Worm (Caenorhabditis elegans) whole organism, early embryonic: ENCODE measurements around the gene cutl-17.

Experiments used
- B0310.2 ChIP-seq: sonication (generic microtip); optimal IDR thresholded peaks from 2 replicates; lab custom pipeline; 2016; ENCODE audit warnings: mild to moderate bottlenecking, missing genetic modification characterization, missing compliant biosample characterization
- F13C5.2 ChIP-seq: sonication (generic microtip); optimal IDR thresholded peaks from 2 replicates; lab custom pipeline; 2017; ENCODE audit warnings: mild to moderate bottlenecking, missing genetic modification characterization, inconsistent platforms, missing compliant biosample characterization
- aly-1 ChIP-seq: sonication (generic microtip); optimal IDR thresholded peaks from 2 replicates; lab custom pipeline; 2016; ENCODE audit warnings: missing genetic modification characterization, missing compliant biosample characterization
- ama-1 ChIP-seq: fragments of 150-350 bp; optimal IDR thresholded peaks from 2 replicates; lab custom pipeline; 2014
- ceh-13 ChIP-seq: fragments of 200-800 bp; sonication (Bioruptor generic); optimal IDR thresholded peaks from 2 replicates; lab custom pipeline; 2018; ENCODE audit warnings: mild to moderate bottlenecking, missing genetic modification characterization, missing compliant biosample characterization
- ceh-36 ChIP-seq: sonication (generic microtip); optimal IDR thresholded peaks from 2 replicates; lab custom pipeline; 2016; ENCODE audit warnings: missing genetic modification characterization, inconsistent platforms, missing compliant biosample characterization
- ets-7 ChIP-seq: sonication (generic microtip); optimal IDR thresholded peaks from 2 replicates; lab custom pipeline; 2016; ENCODE audit warnings: missing genotype, missing genetic modification characterization, missing compliant biosample characterization
- flt-1 ChIP-seq: fragments of 200-800 bp; sonication (Bioruptor generic); IDR thresholded peaks from 2 replicates; pipeline ENCODE4 v1.3.6; 2022; ENCODE audit warnings: missing genetic modification characterization, missing compliant biosample characterization
- hmbx-1 ChIP-seq: sonication (generic microtip); optimal IDR thresholded peaks from 2 replicates; lab custom pipeline; 2016; ENCODE audit warnings: mild to moderate bottlenecking, missing genetic modification characterization, missing compliant biosample characterization
- hmg-4 ChIP-seq: fragments of 200-800 bp; sonication (Bioruptor generic); optimal IDR thresholded peaks from 2 replicates; lab custom pipeline; 2018; ENCODE audit warnings: mild to moderate bottlenecking, missing genetic modification characterization, missing compliant biosample characterization
- hnd-1 ChIP-seq: sonication (generic microtip); optimal IDR thresholded peaks from 2 replicates; lab custom pipeline; 2016; ENCODE audit warnings: missing genetic modification characterization, missing compliant biosample characterization
- pes-1 ChIP-seq: fragments of 200-800 bp; sonication (Bioruptor generic); IDR thresholded peaks from 2 replicates; pipeline ENCODE4 v1.3.6; 2022; ENCODE audit warnings: missing genetic modification reagents, missing genetic modification characterization, missing compliant biosample characterization
- scrt-1 ChIP-seq: fragments of 200-800 bp; sonication (Bioruptor generic); IDR thresholded peaks from 2 replicates; pipeline ENCODE4 v1.3.6; 2022; ENCODE audit warnings: missing genetic modification characterization, missing compliant biosample characterization
- sea-1 ChIP-seq: fragments of 200-800 bp; sonication (Bioruptor generic); conservative IDR thresholded peaks from 2 replicates; pipeline ENCODE4 v1.3.6; 2022; ENCODE audit warnings: missing genetic modification characterization, missing compliant biosample characterization
- tbx-11 ChIP-seq: fragments of 200-800 bp; sonication (Bioruptor generic); IDR thresholded peaks from 2 replicates; pipeline ENCODE4 v1.3.6; 2022; ENCODE audit warnings: missing genetic modification characterization, missing compliant biosample characterization
- tbx-37 ChIP-seq: fragments of 200-800 bp; sonication (Bioruptor generic); conservative IDR thresholded peaks from 2 replicates; pipeline ENCODE4 v1.3.6; 2022; ENCODE audit warnings: missing genetic modification reagents, missing genetic modification characterization, missing compliant biosample characterization
- tra-4 ChIP-seq: sonication (generic microtip); optimal IDR thresholded peaks from 2 replicates; lab custom pipeline; 2017; ENCODE audit warnings: missing genetic modification characterization, missing compliant biosample characterization

The cutl-17 gene

ce11 chrIV:9467418-9467817 is 10.1 kb upstream of the cutl-17 start, which contains the start of gene F38E11.6:
TSS of gene F38E11.6 (minus strand) at chrIV:9467518.
- TF ChIP-seq pes-1 (GFP tag; lab: Robert Waterston, UW) (no peak), tbx-11 (GFP tag; lab: Robert Waterston, UW) (no peak), ceh-36 (tag; lab: Kevin White, UChicago) (no peak), tbx-37 (GFP tag; lab: Robert Waterston, UW) (no peak), tra-4 (tag; lab: Kevin White, UChicago) (no peak), hmbx-1 (no peak), F13C5.2 (tag; lab: Kevin White, UChicago) (no peak), flt-1 (GFP tag; lab: Robert Waterston, UW) (no peak), aly-1 (tag; lab: Kevin White, UChicago) (no peak), sea-1 (no peak), B0310.2 (tag; lab: Kevin White, UChicago) (no peak)

DNA sequence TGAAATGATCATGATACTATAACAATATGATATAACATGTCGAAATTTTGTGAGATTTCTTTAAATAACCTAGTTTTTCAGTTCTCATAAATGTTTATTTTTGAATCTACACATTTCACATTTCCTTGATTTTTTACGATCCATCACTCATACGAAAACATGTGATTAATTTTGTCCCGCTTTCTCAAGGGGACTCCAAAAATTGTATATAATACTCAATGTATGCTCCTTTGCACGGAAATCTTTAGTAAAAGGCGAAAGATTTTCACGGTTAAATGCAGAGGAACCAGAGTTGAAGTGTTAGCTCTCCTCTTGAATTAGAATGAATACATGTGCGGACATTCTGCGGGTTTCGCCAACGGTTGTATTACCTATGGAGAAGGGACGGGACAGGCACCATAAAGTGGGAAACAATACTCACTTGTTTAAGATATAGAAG is 7.1 kb upstream of the cutl-17 start:
- no peak for TF ChIP-seq ama-1
- no peak for TF ChIP-seq hnd-1 (tag; lab: Kevin White, UChicago)
- TF ChIP-seq hmg-4 = no peak
- no peak for TF ChIP-seq tbx-11 (GFP tag; lab: Robert Waterston, UW)
- TF ChIP-seq ceh-13 (GFP tag; lab: Kevin White, UChicago) = no peak
- no peak for TF ChIP-seq tra-4 (tag; lab: Kevin White, UChicago)
- TF ChIP-seq flt-1 (GFP tag; lab: Robert Waterston, UW) = no peak
- no peak for TF ChIP-seq hmbx-1
- TF ChIP-seq ceh-36 (tag; lab: Kevin White, UChicago) = no peak
- no peak for TF ChIP-seq sea-1
- no peak for TF ChIP-seq tbx-37 (GFP tag; lab: Robert Waterston, UW)
- no peak for TF ChIP-seq F13C5.2 (tag; lab: Kevin White, UChicago)
- no peak for TF ChIP-seq aly-1 (tag; lab: Kevin White, UChicago)
- no peak for TF ChIP-seq ets-7 (tag; lab: Kevin White, UChicago)
- TF ChIP-seq scrt-1 (GFP tag; lab: Robert Waterston, UW) = no peak
- TF ChIP-seq B0310.2 (tag; lab: Kevin White, UChicago) = no peak
- TF ChIP-seq pes-1 (GFP tag; lab: Robert Waterston, UW) = no peak

- TF ChIP-seq ets-7 (tag; lab: Kevin White, UChicago) (no peak), B0310.2 (tag; lab: Kevin White, UChicago) (no peak), scrt-1 (GFP tag; lab: Robert Waterston, UW) (no peak), sea-1 (no peak), aly-1 (tag; lab: Kevin White, UChicago) (no peak), hnd-1 (tag; lab: Kevin White, UChicago) (no peak), ama-1 (no peak), tra-4 (tag; lab: Kevin White, UChicago) (no peak), ceh-13 (GFP tag; lab: Kevin White, UChicago) (no peak), tbx-11 (GFP tag; lab: Robert Waterston, UW) (no peak), tbx-37 (GFP tag; lab: Robert Waterston, UW) (no peak), hmg-4 (no peak)
These were observed 2.0 kb upstream of the cutl-17 start, which contains the start of gene copb-2 for ce11 chrIV:9459224-9459781. TSS of gene copb-2 (plus strand) at chrIV:9459731.

DNA sequence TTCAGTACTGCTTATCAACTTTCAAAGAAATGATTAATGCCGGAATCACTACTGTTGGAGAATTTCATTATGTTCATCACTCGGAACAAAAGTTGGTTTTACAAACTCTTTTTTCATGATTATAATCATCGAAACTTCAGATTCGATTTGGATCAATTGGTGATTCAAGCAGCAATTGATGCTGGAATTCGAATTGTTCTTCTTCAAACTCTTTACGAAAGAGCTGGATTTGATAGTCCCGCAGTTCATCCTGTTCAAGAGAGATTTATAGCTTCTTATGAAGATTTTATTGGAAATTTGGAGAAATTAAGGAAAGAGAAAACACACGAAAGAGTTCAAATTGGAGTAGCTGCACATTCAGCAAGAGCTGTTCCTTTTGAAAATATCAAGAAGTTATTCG is 5.5 kb downstream of the cutl-17 start:
- TF ChIP-seq F13C5.2 (tag; lab: Kevin White, UChicago) (no peak), pes-1 (GFP tag; lab: Robert Waterston, UW) (no peak), hmg-4 (no peak), tbx-11 (GFP tag; lab: Robert Waterston, UW) (no peak), ets-7 (tag; lab: Kevin White, UChicago) (no peak), sea-1 (no peak)

ce11 chrIV:9450375-9450774 is 6.9 kb downstream of the cutl-17 start, which contains the start of gene cpin-1:
TSS of gene cpin-1 (plus strand) at chrIV:9450675.
- TF ChIP-seq flt-1 (GFP tag; lab: Robert Waterston, UW) (no peak), aly-1 (tag; lab: Kevin White, UChicago) (no peak), tbx-11 (GFP tag; lab: Robert Waterston, UW) (no peak), B0310.2 (tag; lab: Kevin White, UChicago) (no peak), scrt-1 (GFP tag; lab: Robert Waterston, UW) (no peak), sea-1 (no peak), ceh-13 (GFP tag; lab: Kevin White, UChicago) (no peak), hnd-1 (tag; lab: Kevin White, UChicago) (no peak), F13C5.2 (tag; lab: Kevin White, UChicago) (no peak), hmg-4 (no peak), ceh-36 (tag; lab: Kevin White, UChicago) (no peak), pes-1 (GFP tag; lab: Robert Waterston, UW) (no peak), hmbx-1 (no peak), tra-4 (tag; lab: Kevin White, UChicago) (no peak), ets-7 (tag; lab: Kevin White, UChicago) (no peak), ama-1 (no peak), tbx-37 (GFP tag; lab: Robert Waterston, UW) (no peak)

- TF ChIP-seq tra-4 (tag; lab: Kevin White, UChicago) = no peak
- TF ChIP-seq flt-1 (GFP tag; lab: Robert Waterston, UW) = no peak
- TF ChIP-seq ceh-13 (GFP tag; lab: Kevin White, UChicago) = no peak
- TF ChIP-seq tbx-11 (GFP tag; lab: Robert Waterston, UW) = no peak
- TF ChIP-seq hmg-4 = no peak
- TF ChIP-seq tbx-37 (GFP tag; lab: Robert Waterston, UW) = no peak
- TF ChIP-seq F13C5.2 (tag; lab: Kevin White, UChicago) = no peak
- TF ChIP-seq B0310.2 (tag; lab: Kevin White, UChicago) = no peak
- no peak for TF ChIP-seq ceh-36 (tag; lab: Kevin White, UChicago)
- TF ChIP-seq aly-1 (tag; lab: Kevin White, UChicago) = no peak
- no peak for TF ChIP-seq ama-1
- no peak for TF ChIP-seq hmbx-1
- TF ChIP-seq sea-1 = no peak
- TF ChIP-seq ets-7 (tag; lab: Kevin White, UChicago) = no peak
- TF ChIP-seq pes-1 (GFP tag; lab: Robert Waterston, UW) = no peak
- no peak for TF ChIP-seq scrt-1 (GFP tag; lab: Robert Waterston, UW)
- TF ChIP-seq hnd-1 (tag; lab: Kevin White, UChicago) = no peak
These were observed 10.1 kb downstream of the cutl-17 start, which contains the start of gene hsp-12.6 for ce11 chrIV:9447209-9447608. TSS of gene hsp-12.6 (minus strand) at chrIV:9447228.
